Worm (Caenorhabditis elegans) whole organism, L2 larva: Measurements from ENCODE around the gene F45C12.17.

Experiments
- mdl-1 ChIP-seq, 2 experiments: fragments of 150-350 bp in 1 of 2; sonication (generic microtip) in 1 of 2; optimal IDR thresholded peaks; 2 replicates each; lab custom pipeline; 2017; ENCODE audit warnings: missing biosample characterization in 2 of 2, missing genetic modification characterization in 2 of 2
- nhr-129 ChIP-seq: fragments of 150-350 bp; optimal IDR thresholded peaks from 2 replicates; lab custom pipeline; 2014; ENCODE audit warnings: missing biosample characterization, missing genetic modification characterization
- nhr-23 ChIP-seq: fragments of 150-350 bp; optimal IDR thresholded peaks from 2 replicates; lab custom pipeline; 2014; ENCODE audit warnings: missing biosample characterization, missing genetic modification reagents, missing genetic modification characterization

DNA sequence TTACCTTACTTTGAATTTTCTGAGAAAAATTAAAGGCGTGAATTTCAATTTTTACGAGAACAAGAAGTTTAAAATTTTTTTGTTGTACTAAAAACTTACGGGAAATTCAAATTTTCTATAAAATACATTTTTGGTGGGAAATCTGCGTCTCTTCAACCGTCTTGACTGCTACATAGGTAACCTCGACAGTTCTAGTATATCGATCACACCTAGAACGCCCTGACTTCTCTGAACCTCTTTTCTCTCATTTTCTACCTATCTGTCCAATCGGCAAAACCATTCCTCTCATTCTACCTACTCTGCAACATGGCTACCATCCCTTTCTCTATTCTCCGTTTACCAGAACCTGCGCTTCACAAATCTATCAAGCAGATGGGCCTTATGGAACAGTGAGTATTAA lies 42.2 kb upstream of the F45C12.17 start, which contains the start of gene fbxb-25:
- TF ChIP-seq mdl-1 (tag; optimal IDR thresholded peaks at IDR 0.05; lab: Kevin White, UChicago) (no peak), nhr-129 (tag; lab: Kevin White, UChicago) (no peak), nhr-23 (tag; lab: Kevin White, UChicago) (no peak)
